Fruit fly (Drosophila melanogaster) whole organism, embryonic: ENCODE results near the gene CG4364.

Experiments
- ATbp ChIP-seq: fragments of 200-800 bp; sonication (Bioruptor generic); optimal IDR thresholded peaks from 2 replicates; lab custom pipeline; 2017; ENCODE audit warnings: missing biosample characterization, mild to moderate bottlenecking, missing genetic modification characterization, missing genetic modification reagents
- Bgb ChIP-seq: fragments of 200-800 bp; sonication (Bioruptor generic); IDR thresholded peaks from 2 replicates; pipeline ENCODE4 v1.3.6; 2022; ENCODE audit warnings: missing biosample characterization, missing genetic modification characterization; ENCODE audit not compliant: partially characterized antibody
- Bteb2 ChIP-seq: fragments of 200-800 bp; sonication (Bioruptor generic); optimal IDR thresholded peaks from 2 replicates; lab custom pipeline; 2016; ENCODE audit warnings: missing biosample characterization, missing genetic modification characterization
- CG15479 ChIP-seq: fragments of 200-800 bp; sonication (Bioruptor generic); optimal IDR thresholded peaks from 3 replicates; lab custom pipeline; 2019; ENCODE audit warnings: missing biosample characterization, mild to moderate bottlenecking, missing genetic modification characterization, moderate library complexity
- CG15514 ChIP-seq: fragments of 200-800 bp; sonication (Bioruptor generic); optimal IDR thresholded peaks from 3 replicates; lab custom pipeline; 2017; ENCODE audit warnings: missing biosample characterization, missing genetic modification characterization, mild to moderate bottlenecking, moderate library complexity, missing genetic modification reagents
- CG17385 ChIP-seq: fragments of 200-800 bp; sonication (Bioruptor generic); optimal IDR thresholded peaks from 3 replicates; lab custom pipeline; 2018; ENCODE audit warnings: missing biosample characterization, mild to moderate bottlenecking, missing genetic modification characterization
- CG2199 ChIP-seq: fragments of 200-800 bp; sonication (Bioruptor generic); IDR thresholded peaks from 3 replicates; pipeline ENCODE4 v1.3.6; 2022; ENCODE audit warnings: missing biosample characterization, missing genetic modification characterization
- CG32532 ChIP-seq: fragments of 200-800 bp; sonication (Bioruptor generic); IDR thresholded peaks from 2 replicates; pipeline ENCODE4 v1.3.6; 2022; ENCODE audit warnings: missing biosample characterization, missing genetic modification characterization
- CG32772 ChIP-seq: fragments of 200-800 bp; sonication (Bioruptor generic); IDR thresholded peaks from 2 replicates; pipeline ENCODE4 v1.3.6; 2022; ENCODE audit warnings: missing biosample characterization, missing genetic modification characterization
- CG34376 ChIP-seq: fragments of 200-800 bp; sonication (Bioruptor generic); optimal IDR thresholded peaks from 2 replicates; lab custom pipeline; 2018; ENCODE audit warnings: missing biosample characterization, mild to moderate bottlenecking, missing genetic modification characterization
- CG34422 ChIP-seq: fragments of 200-800 bp; sonication (Bioruptor generic); IDR thresholded peaks from 3 replicates; pipeline ENCODE4 v1.3.6; 2022; ENCODE audit warnings: missing biosample characterization, missing genetic modification characterization
- CG3847 ChIP-seq: fragments of 200-800 bp; sonication (Bioruptor generic); IDR thresholded peaks from 2 replicates; pipeline ENCODE4 v1.3.6; 2022; ENCODE audit warnings: missing biosample characterization, missing genetic modification characterization
- CG6854 ChIP-seq: fragments of 200-800 bp; sonication (Bioruptor generic); optimal IDR thresholded peaks from 3 replicates; lab custom pipeline; 2017; ENCODE audit warnings: missing biosample characterization, mild to moderate bottlenecking, missing genetic modification characterization
- D ChIP-seq, 2 experiments: fragments of 200-800 bp in 1 of 2; fragments of >200 bp in 1 of 2; sonication (Bioruptor generic) in 1 of 2; optimal IDR thresholded peaks; 2 replicates in 1 of 2; 3 replicates in 1 of 2; lab custom pipeline; 2017; ENCODE audit warnings: mild to moderate bottlenecking in 1 of 2, missing biosample characterization in 1 of 2, missing genetic modification characterization in 1 of 2, missing genetic modification reagents in 1 of 2
- Fer1 ChIP-seq: fragments of 200-800 bp; sonication (Bioruptor generic); optimal IDR thresholded peaks from 2 replicates; lab custom pipeline; 2017; ENCODE audit warnings: missing biosample characterization, mild to moderate bottlenecking, missing genetic modification characterization
- H15 ChIP-seq: fragments of 200-800 bp; sonication (Bioruptor generic); IDR thresholded peaks from 3 replicates; pipeline ENCODE4 v1.3.6; 2022; ENCODE audit warnings: missing biosample characterization, missing genetic modification characterization
- H2.0 ChIP-seq: fragments of 200-800 bp; sonication (Bioruptor generic); IDR thresholded peaks from 2 replicates; pipeline ENCODE4 v1.3.6; 2022; ENCODE audit warnings: missing biosample characterization, missing genetic modification characterization
- HHEX ChIP-seq: fragments of 200-800 bp; sonication (Bioruptor generic); optimal IDR thresholded peaks from 3 replicates; lab custom pipeline; 2017; ENCODE audit warnings: missing biosample characterization, mild to moderate bottlenecking, missing genetic modification characterization, missing genetic modification reagents
- HLHmδ ChIP-seq: fragments of 200-800 bp; sonication (Bioruptor generic); optimal IDR thresholded peaks from 2 replicates; lab custom pipeline; 2018; ENCODE audit warnings: missing biosample characterization, mild to moderate bottlenecking, missing genetic modification characterization, moderate library complexity
- Hey ChIP-seq: fragments of 200-800 bp; sonication (Bioruptor generic); optimal IDR thresholded peaks from 3 replicates; lab custom pipeline; 2018; ENCODE audit warnings: missing biosample characterization, mild to moderate bottlenecking, missing genetic modification characterization
- HmgZ ChIP-seq: fragments of 200-800 bp; sonication (Bioruptor generic); optimal IDR thresholded peaks from 2 replicates; lab custom pipeline; 2018; ENCODE audit warnings: missing biosample characterization, mild to moderate bottlenecking, missing genetic modification characterization
- Hr51 ChIP-seq, 2 experiments: fragments of 200-800 bp; sonication (Bioruptor generic); optimal IDR thresholded peaks; 2 replicates in 1 of 2; 3 replicates in 1 of 2; lab custom pipeline; 2016 to 2018; ENCODE audit warnings: missing biosample characterization in 2 of 2, missing genetic modification characterization in 2 of 2, mild to moderate bottlenecking in 1 of 2, moderate library complexity in 1 of 2
- MESR4 ChIP-seq: fragments of 200-800 bp; sonication (Bioruptor generic); optimal IDR thresholded peaks from 2 replicates; lab custom pipeline; 2018; ENCODE audit warnings: missing biosample characterization, mild to moderate bottlenecking, missing genetic modification characterization, moderate library complexity
- Mad ChIP-seq: fragments of 200-800 bp; sonication (Bioruptor generic); optimal IDR thresholded peaks from 2 replicates; lab custom pipeline; 2016; ENCODE audit warnings: missing biosample characterization, missing genetic modification characterization
- Med ChIP-seq: fragments of 200-800 bp; sonication (Bioruptor generic); peaks from one replicate; lab custom pipeline; 2016; ENCODE audit warnings: missing biosample characterization, missing genetic modification characterization, mild to moderate bottlenecking, inconsistent platforms, moderate library complexity
- PHDP ChIP-seq: fragments of 200-800 bp; sonication (Bioruptor generic); optimal IDR thresholded peaks from 3 replicates; lab custom pipeline; 2018; ENCODE audit warnings: missing biosample characterization, mild to moderate bottlenecking, missing genetic modification characterization, moderate library complexity
- Pdp1 ChIP-seq, 2 experiments: fragments of 200-800 bp; sonication (Bioruptor generic); optimal IDR thresholded peaks; 3 replicates each; lab custom pipeline; 2016; ENCODE audit warnings: missing biosample characterization in 2 of 2, missing genetic modification characterization in 2 of 2, mild to moderate bottlenecking in 1 of 2, moderate library complexity in 1 of 2
- YL-1 ChIP-seq: fragments of 200-800 bp; sonication (Bioruptor generic); optimal IDR thresholded peaks from 3 replicates; lab custom pipeline; 2017; ENCODE audit warnings: missing biosample characterization, mild to moderate bottlenecking, missing genetic modification characterization
- chn ChIP-seq: fragments of 200-800 bp; sonication (Bioruptor generic); optimal IDR thresholded peaks from 2 replicates; lab custom pipeline; 2016; ENCODE audit warnings: missing biosample characterization, missing genetic modification characterization
- crol ChIP-seq: fragments of 200-800 bp; sonication (Bioruptor generic); IDR thresholded peaks from 2 replicates; pipeline ENCODE4 v1.3.6; 2022; ENCODE audit warnings: missing biosample characterization, missing genetic modification characterization
- cwo ChIP-seq: fragments of 200-800 bp; sonication (Bioruptor generic); optimal IDR thresholded peaks from 3 replicates; lab custom pipeline; 2017; ENCODE audit warnings: missing biosample characterization, missing genetic modification characterization, mild to moderate bottlenecking, moderate library complexity, missing genetic modification reagents
- h ChIP-seq: fragments of >200 bp; optimal IDR thresholded peaks from 2 replicates; lab custom pipeline; 2017
- nom ChIP-seq: fragments of 200-800 bp; sonication (Bioruptor generic); optimal IDR thresholded peaks from 2 replicates; lab custom pipeline; 2017; ENCODE audit warnings: missing biosample characterization, missing genetic modification characterization, mild to moderate bottlenecking, moderate library complexity, missing genetic modification reagents
- pros ChIP-seq: fragments of 200-800 bp; sonication (Bioruptor generic); optimal IDR thresholded peaks from 3 replicates; lab custom pipeline; 2019; ENCODE audit warnings: missing biosample characterization, mild to moderate bottlenecking, missing genetic modification characterization, moderate library complexity
- sd ChIP-seq: fragments of 200-800 bp; sonication (Bioruptor generic); optimal IDR thresholded peaks from 3 replicates; lab custom pipeline; 2018; ENCODE audit warnings: missing biosample characterization, mild to moderate bottlenecking, missing genetic modification characterization, moderate library complexity
- sisA ChIP-seq: fragments of 200-800 bp; sonication (Bioruptor generic); IDR thresholded peaks from 2 replicates; pipeline ENCODE4 v1.3.6; 2022; ENCODE audit warnings: missing biosample characterization, missing genetic modification characterization
- sob ChIP-seq: fragments of 200-800 bp; sonication (Bioruptor generic); IDR thresholded peaks from 2 replicates; pipeline ENCODE4 v1.3.6; 2022; ENCODE audit warnings: missing biosample characterization, missing genetic modification characterization
- sqz ChIP-seq: fragments of 200-800 bp; sonication (Bioruptor generic); optimal IDR thresholded peaks from 3 replicates; lab custom pipeline; 2018; ENCODE audit warnings: missing biosample characterization, mild to moderate bottlenecking, missing genetic modification characterization
- stc ChIP-seq: fragments of 200-800 bp; sonication (Bioruptor generic); IDR thresholded peaks from 2 replicates; pipeline ENCODE4 v1.3.6; 2022; ENCODE audit warnings: missing biosample characterization, missing genetic modification characterization
- tll ChIP-seq, 2 experiments: fragments of 200-800 bp in 1 of 2; fragments of >200 bp in 1 of 2; sonication (Bioruptor generic) in 1 of 2; optimal IDR thresholded peaks; 2 replicates each; lab custom pipeline; 2017 to 2019; ENCODE audit warnings: missing biosample characterization in 2 of 2, missing genetic modification characterization in 2 of 2, mild to moderate bottlenecking in 1 of 2, moderate library complexity in 1 of 2
- unpg ChIP-seq: fragments of 200-800 bp; sonication (Bioruptor generic); optimal IDR thresholded peaks from 3 replicates; lab custom pipeline; 2018; ENCODE audit warnings: missing biosample characterization, mild to moderate bottlenecking, missing genetic modification characterization, moderate library complexity
- zen ChIP-seq: fragments of 200-800 bp; sonication (Bioruptor generic); optimal IDR thresholded peaks from 3 replicates; lab custom pipeline; 2018; ENCODE audit warnings: missing biosample characterization, mild to moderate bottlenecking, missing genetic modification characterization, moderate library complexity

The CG4364 gene

dm6 chr2L:9705872-9706317 is 5.2 kb downstream of the CG4364 start, which contains the start of gene CG31710 (continued):
- peak; percentile 20 for TF ChIP-seq CG15514 (GFP tag; lab: Kevin White, UChicago)
- no peak for TF ChIP-seq H15 (GFP tag; lab: Robert Waterston, UW)
- TF ChIP-seq CG3847 (GFP tag; lab: Robert Waterston, UW) = no peak
- peak; percentile 28; the same call in 1 of the 2 replicates for TF ChIP-seq sob (GFP tag; lab: Robert Waterston, UW)
- peak; percentile 96 for TF ChIP-seq cwo (GFP tag; lab: Kevin White, UChicago)
- peak; percentile 78 for TF ChIP-seq HLHmδ
- peak; percentile 49 for TF ChIP-seq YL-1 (GFP tag; lab: Kevin White, UChicago)
- TF ChIP-seq chn (GFP tag; lab: Kevin White, UChicago) = no peak
- peak; percentile 24; the same call in 1 of the 2 replicates for TF ChIP-seq stc (GFP tag; lab: Robert Waterston, UW)
- TF ChIP-seq h = no peak
- peak; percentile 76 for TF ChIP-seq sqz
- peak; percentile 16 for TF ChIP-seq CG6854 (GFP tag; lab: Kevin White, UChicago)
- TF ChIP-seq Fer1 (GFP tag; lab: Kevin White, UChicago) = peak; percentile 17
- TF ChIP-seq HmgZ (tag; lab: Kevin White, UChicago) = peak; percentile 46
- no peak for TF ChIP-seq Mad (GFP tag; lab: Kevin White, UChicago)
- peak; percentile 28 for TF ChIP-seq PHDP (tag; lab: Kevin White, UChicago)
- TF ChIP-seq CG32532 (GFP tag; lab: Robert Waterston, UW) = peak; percentile 30; the same call in 1 of the 2 replicates
- peak; percentile 42 for TF ChIP-seq sd
- peak; percentile 59; the same call in 1 of the 3 replicates for TF ChIP-seq CG2199 (GFP tag; lab: Robert Waterston, UW)
- no peak for TF ChIP-seq H2.0 (GFP tag; lab: Robert Waterston, UW)
- TF ChIP-seq CG17385 (GFP tag; lab: Kevin White, UChicago) = peak; percentile 22
- peak; percentile 20 for TF ChIP-seq CG34376 (GFP tag; lab: Kevin White, UChicago)

dm6 chr2L:9705291-9705690 is 5.8 kb downstream of the CG4364 start:
- TF ChIP-seq MESR4 (GFP tag; lab: Kevin White, UChicago) (no peak), D (optimal IDR thresholded peaks at IDR 0.05; lab: Kevin White, UChicago) (peak; percentile 58), D (GFP tag; optimal IDR thresholded peaks at IDR 0.05; lab: Kevin White, UChicago) (no peak), CG15479 (GFP tag; lab: Kevin White, UChicago) (peak; percentile 97), tll (GFP tag; optimal IDR thresholded peaks at IDR 0.05; lab: Kevin White, UChicago) (peak in 1 of 2 experiments; percentile 38), Pdp1 (GFP tag; optimal IDR thresholded peaks at IDR 0.05; lab: Kevin White, UChicago) (peak in 1 of 2 experiments; percentile 32), unpg (no peak), CG32772 (no peak), CG34422 (no peak), ATbp (GFP tag; lab: Kevin White, UChicago) (no peak), HHEX (GFP tag; lab: Kevin White, UChicago) (no peak), zen (tag; lab: Kevin White, UChicago) (peak; percentile 59)

dm6 chr2L:9704343-9704742 is 6.7 kb downstream of the CG4364 start:
- TF ChIP-seq sqz = peak; percentile 8
- TF ChIP-seq nom = peak; percentile 11
- TF ChIP-seq Bgb (GFP tag; lab: Robert Waterston, UW) = no peak
- no peak for TF ChIP-seq sisA (GFP tag; lab: Robert Waterston, UW)
- TF ChIP-seq crol (GFP tag; lab: Robert Waterston, UW) = peak; percentile 69
- TF ChIP-seq Bteb2 (GFP tag; lab: Kevin White, UChicago) = no peak
- no peak for TF ChIP-seq Hr51 (GFP tag; optimal IDR thresholded peaks at IDR 0.05; lab: Kevin White, UChicago)
- TF ChIP-seq Hey (tag; lab: Kevin White, UChicago) = no peak
- TF ChIP-seq Med (GFP tag; lab: Kevin White, UChicago) = peak; percentile 55
- TF ChIP-seq pros (GFP tag; lab: Kevin White, UChicago) = peak; percentile 70
